Fruit fly (Drosophila melanogaster) whole organism, wandering third instar larva: ENCODE measurements around the gene CG6700.

Experiments
- Abd-B ChIP-seq: fragments of >200 bp; optimal IDR thresholded peaks from 2 replicates; lab custom pipeline; 2017; ENCODE audit warnings: missing biosample characterization, missing genetic modification characterization
- CG9705 ChIP-seq: fragments of 200-800 bp; sonication (Bioruptor generic); optimal IDR thresholded peaks from 2 replicates; lab custom pipeline; 2018; ENCODE audit warnings: missing biosample characterization, mild to moderate bottlenecking, missing genetic modification characterization
- h ChIP-seq: fragments of 200-800 bp; sonication (Bioruptor generic); optimal IDR thresholded peaks from 3 replicates; lab custom pipeline; 2016; ENCODE audit warnings: missing biosample characterization, mild to moderate bottlenecking, missing genetic modification characterization
- lola ChIP-seq: fragments of >200 bp; optimal IDR thresholded peaks from 2 replicates; lab custom pipeline; 2017; ENCODE audit warnings: missing biosample characterization, missing genetic modification characterization
- pan ChIP-seq: fragments of >200 bp; optimal IDR thresholded peaks from 2 replicates; lab custom pipeline; 2017
- psq ChIP-seq: fragments of 200-800 bp; sonication (Bioruptor generic); optimal IDR thresholded peaks from 3 replicates; lab custom pipeline; 2017; ENCODE audit warnings: missing biosample characterization, mild to moderate bottlenecking, missing genetic modification characterization, moderate library complexity

- no peak for TF ChIP-seq Abd-B (GFP tag; lab: Kevin White, UChicago)
- no peak for TF ChIP-seq lola (GFP tag; lab: Kevin White, UChicago)
- no peak for TF ChIP-seq h
- no peak for TF ChIP-seq pan
- no peak for TF ChIP-seq CG9705 (GFP tag; lab: Kevin White, UChicago)
- no peak for TF ChIP-seq psq
Observed at dm6 chr2L:10792072-10792471, 50.3 kb downstream of the CG6700 start.
